Worm (Caenorhabditis elegans) whole organism, L3 larva: ENCODE results near the gene ZK287.4.
A peak's percentile ranks its signal among the peaks of the same experiment; 100 is the strongest.

Experiments used
- R02D3.7 ChIP-seq: fragments of 150-350 bp; optimal IDR thresholded peaks from 2 replicates; lab custom pipeline; 2014; ENCODE audit warnings: missing biosample characterization, missing genetic modification characterization
- ama-1 ChIP-seq: fragments of 150-350 bp; optimal IDR thresholded peaks from 2 replicates; lab custom pipeline; 2018
- ceh-82 ChIP-seq: fragments of 150-350 bp; optimal IDR thresholded peaks from 2 replicates; lab custom pipeline; 2014; ENCODE audit warnings: missing biosample characterization, missing genetic modification characterization
- ceh-9 ChIP-seq: sonication (generic microtip); optimal IDR thresholded peaks from 2 replicates; lab custom pipeline; 2018; ENCODE audit warnings: missing biosample characterization, missing genetic modification characterization
- daf-12 ChIP-seq: fragments of 150-350 bp; optimal IDR thresholded peaks from 2 replicates; lab custom pipeline; 2014; ENCODE audit warnings: missing biosample characterization, missing genetic modification reagents, missing genetic modification characterization
- egl-27 ChIP-seq: sonication (generic microtip); optimal IDR thresholded peaks from 4 replicates; lab custom pipeline; 2017; ENCODE audit warnings: missing biosample characterization, missing genetic modification reagents, missing genetic modification characterization
- egl-5 ChIP-seq: fragments of 150-350 bp; optimal IDR thresholded peaks from 2 replicates; lab custom pipeline; 2017; ENCODE audit warnings: missing biosample characterization, missing genetic modification reagents, missing genetic modification characterization, inconsistent platforms
- elt-2 ChIP-seq: sonication (generic microtip); optimal IDR thresholded peaks from 2 replicates; lab custom pipeline; 2016; ENCODE audit warnings: missing genetic modification reagents, mild to moderate bottlenecking, missing genetic modification characterization, missing compliant biosample characterization
- elt-3 ChIP-seq, 3 experiments: fragments of 150-350 bp in 1 of 3; sonication (generic microtip) in 2 of 3; optimal IDR thresholded peaks; 2 replicates in 2 of 3; 4 replicates in 1 of 3; lab custom pipeline; 2014 to 2017; ENCODE audit warnings: missing biosample characterization in 3 of 3, missing genetic modification characterization in 3 of 3
- eor-1 ChIP-seq, 2 experiments: fragments of 150-350 bp; optimal IDR thresholded peaks; 2 replicates each; lab custom pipeline; 2014 to 2018; ENCODE audit warnings: missing biosample characterization in 2 of 2, missing genetic modification characterization in 2 of 2
- fkh-10 ChIP-seq: sonication (generic microtip); optimal IDR thresholded peaks from 2 replicates; lab custom pipeline; 2017; ENCODE audit warnings: missing biosample characterization, missing genetic modification reagents, missing genetic modification characterization
- fos-1 ChIP-seq: fragments of 150-350 bp; optimal IDR thresholded peaks from 2 replicates; lab custom pipeline; 2014; ENCODE audit warnings: missing biosample characterization, missing genetic modification characterization
- hmg-11 ChIP-seq: sonication (generic microtip); optimal IDR thresholded peaks from 2 replicates; lab custom pipeline; 2016; ENCODE audit warnings: missing genetic modification characterization, missing compliant biosample characterization
- jun-1 ChIP-seq: fragments of 150-350 bp; optimal IDR thresholded peaks from 2 replicates; lab custom pipeline; 2014; ENCODE audit warnings: missing biosample characterization, missing genetic modification reagents, missing genetic modification characterization
- lin-39 ChIP-seq: fragments of 150-350 bp; optimal IDR thresholded peaks from 2 replicates; lab custom pipeline; 2018; ENCODE audit warnings: missing biosample characterization, missing genetic modification reagents, missing genetic modification characterization
- mdl-1 ChIP-seq: fragments of 150-350 bp; optimal IDR thresholded peaks from 2 replicates; lab custom pipeline; 2014; ENCODE audit warnings: missing biosample characterization, missing genetic modification characterization
- nfya-1 ChIP-seq: sonication (generic microtip); optimal IDR thresholded peaks from 2 replicates; lab custom pipeline; 2017; ENCODE audit warnings: missing genetic modification characterization, mild to moderate bottlenecking, missing compliant biosample characterization, antibody characterized with exemption, moderate library complexity; ENCODE audit not compliant: insufficient read depth
- nhr-11 ChIP-seq: fragments of 150-350 bp; optimal IDR thresholded peaks from 2 replicates; lab custom pipeline; 2014; ENCODE audit warnings: missing biosample characterization, missing genetic modification characterization
- nhr-23 ChIP-seq: fragments of 150-350 bp; optimal IDR thresholded peaks from 2 replicates; lab custom pipeline; 2014; ENCODE audit warnings: missing biosample characterization, missing genetic modification reagents, missing genetic modification characterization
- nhr-237 ChIP-seq: fragments of 150-350 bp; optimal IDR thresholded peaks from 2 replicates; lab custom pipeline; 2014; ENCODE audit warnings: missing biosample characterization, missing genetic modification characterization
- nhr-25 ChIP-seq: sonication (generic microtip); optimal IDR thresholded peaks from 2 replicates; lab custom pipeline; 2017; ENCODE audit warnings: missing biosample characterization, missing genetic modification characterization
- nhr-28 ChIP-seq: fragments of 150-350 bp; optimal IDR thresholded peaks from 2 replicates; lab custom pipeline; 2014; ENCODE audit warnings: missing biosample characterization, missing genetic modification characterization
- nhr-77 ChIP-seq: fragments of 150-350 bp; optimal IDR thresholded peaks from 2 replicates; lab custom pipeline; 2014; ENCODE audit warnings: missing biosample characterization, missing genetic modification characterization
- pha-4 ChIP-seq: fragments of 150-350 bp; optimal IDR thresholded peaks from 2 replicates; lab custom pipeline; 2014; ENCODE audit warnings: missing biosample characterization, missing genetic modification reagents, missing genetic modification characterization
- pqm-1 ChIP-seq: fragments of 150-350 bp; optimal IDR thresholded peaks from 2 replicates; lab custom pipeline; 2017; ENCODE audit warnings: missing biosample characterization, missing genetic modification characterization, inconsistent platforms
- sea-2 ChIP-seq: fragments of 150-350 bp; sonication (generic microtip); optimal IDR thresholded peaks from 4 replicates; lab custom pipeline; 2014; ENCODE audit warnings: missing biosample characterization, missing genetic modification reagents, missing genetic modification characterization
- skn-1 ChIP-seq: fragments of 150-350 bp; optimal IDR thresholded peaks from 2 replicates; lab custom pipeline; 2014; ENCODE audit warnings: missing biosample characterization, missing genetic modification characterization
- snpc-4 ChIP-seq: fragments of 150-350 bp; optimal IDR thresholded peaks from 2 replicates; lab custom pipeline; 2014; ENCODE audit warnings: missing biosample characterization, missing genetic modification characterization
- tbx-2 ChIP-seq: sonication (generic microtip); optimal IDR thresholded peaks from 2 replicates; lab custom pipeline; 2016; ENCODE audit warnings: mild to moderate bottlenecking, missing genetic modification characterization, missing compliant biosample characterization
- unc-39 ChIP-seq: sonication (generic microtip); optimal IDR thresholded peaks from 4 replicates; lab custom pipeline; 2017; ENCODE audit warnings: missing biosample characterization, missing genetic modification characterization
- unc-62 ChIP-seq: fragments of 150-350 bp; sonication (generic microtip); optimal IDR thresholded peaks from 4 replicates; lab custom pipeline; 2014; ENCODE audit warnings: missing biosample characterization, missing genetic modification reagents, missing genetic modification characterization
- zag-1 ChIP-seq: fragments of 150-350 bp; optimal IDR thresholded peaks from 2 replicates; lab custom pipeline; 2014; ENCODE audit warnings: missing biosample characterization, missing genetic modification characterization

The ZK287.4 gene

DNA sequence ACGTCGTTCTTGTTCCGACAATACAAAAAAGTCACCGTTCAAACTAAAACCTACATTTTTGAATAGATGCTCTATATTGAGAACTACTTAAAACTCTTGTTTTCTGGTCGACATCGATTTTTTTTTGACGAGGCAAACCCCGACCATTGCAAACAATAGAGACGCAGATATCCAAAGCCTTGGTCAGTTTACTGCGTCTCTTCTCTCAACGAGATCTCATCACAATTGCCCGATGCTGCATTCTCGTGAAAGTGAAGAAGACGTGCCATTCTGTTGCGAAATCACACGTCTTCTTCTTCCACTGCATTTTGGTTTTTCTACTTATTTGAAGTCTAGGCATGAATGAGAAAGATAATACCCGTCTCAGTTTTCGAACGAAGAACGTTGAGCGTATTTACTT, 18.9 kb upstream of the ZK287.4 start (continued):
- TF ChIP-seq nhr-237 (tag; lab: Kevin White, UChicago) (no peak), daf-12 (no peak), ama-1 (lab: Kevin White, UChicago) (peak; percentile 24), zag-1 (tag; lab: Kevin White, UChicago) (no peak), fkh-10 (GFP tag; lab: Kevin White, UChicago) (no peak), skn-1 (peak; percentile 62), nhr-23 (no peak), hmg-11 (peak; percentile 52)
- TF ChIP-seq, all 47 proteins: peak for 12

DNA sequence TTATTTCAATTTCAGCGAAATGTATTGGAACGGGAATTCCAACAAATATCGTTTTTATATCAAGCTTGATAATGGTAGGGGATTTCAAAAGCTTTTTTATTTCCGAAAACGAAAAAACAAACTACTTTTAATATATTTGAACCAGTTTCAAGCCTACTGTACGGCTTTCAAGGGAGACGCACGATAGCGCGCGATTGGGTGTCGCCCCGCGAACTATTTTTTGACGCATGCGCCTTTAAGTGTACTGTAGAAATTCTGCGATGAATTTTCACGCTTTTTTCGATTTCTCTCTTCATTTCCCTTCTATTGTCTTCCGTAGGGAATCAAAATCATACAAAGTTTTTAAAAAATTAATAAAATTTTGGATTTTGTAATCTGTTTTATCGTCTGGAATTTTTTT, 18.1 kb upstream of the ZK287.4 start:
- no peak for TF ChIP-seq sea-2
- no peak for TF ChIP-seq elt-2 (tag; lab: Kevin White, UChicago)
- no peak for TF ChIP-seq lin-39 (tag; lab: Kevin White, UChicago)
- no peak for TF ChIP-seq snpc-4 (tag; lab: Kevin White, UChicago)
- TF ChIP-seq hmg-11, result no peak
- no peak for TF ChIP-seq nfya-1
- TF ChIP-seq ceh-82 (tag; lab: Kevin White, UChicago), result no peak

DNA sequence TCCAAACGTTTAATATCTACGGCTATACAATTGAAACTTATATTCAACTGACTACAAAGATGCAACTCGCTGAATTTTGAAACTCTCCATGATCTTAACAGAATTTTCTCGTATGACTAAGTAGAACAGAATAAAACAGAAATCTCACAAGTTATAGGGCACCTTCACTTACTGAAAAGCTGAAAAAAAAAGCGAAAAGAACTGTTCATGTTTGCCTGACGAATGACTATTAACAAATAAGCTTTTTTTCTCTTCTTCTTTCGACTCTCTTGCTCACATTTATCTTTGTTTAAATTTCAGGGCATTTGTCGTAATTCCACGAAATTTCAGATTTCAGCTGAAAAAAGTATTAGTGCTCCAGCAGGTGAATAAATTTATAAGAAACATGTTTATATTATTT, 17.3 kb upstream of the ZK287.4 start, which contains the start of gene xbx-6:
Gene xbx-6 (plus strand): TSS at position 301 of the 400 bp plus-strand sequence.
- no peak for TF ChIP-seq nhr-25
- TF ChIP-seq R02D3.7 (tag; lab: Kevin White, UChicago), result no peak

DNA sequence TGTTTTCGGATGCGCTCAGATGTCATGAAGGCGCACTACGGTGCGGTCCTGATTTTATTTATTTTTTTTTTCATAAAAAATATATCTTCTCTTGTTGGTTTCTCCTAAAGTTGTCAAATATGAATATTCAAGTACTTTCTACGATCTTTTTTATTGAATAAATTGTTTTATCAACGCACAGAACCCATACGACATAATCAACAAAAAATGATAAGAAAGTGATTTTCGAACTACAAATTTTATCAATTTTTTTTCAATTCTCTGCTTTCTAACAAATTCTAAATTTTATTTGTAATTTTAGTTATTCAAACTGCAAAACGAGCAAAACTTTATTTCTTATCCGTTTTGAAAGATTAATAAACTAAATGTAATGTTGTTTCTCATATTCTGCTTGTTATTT, 16.4 kb upstream of the ZK287.4 start:
- TF ChIP-seq pqm-1 (peak; percentile 32), elt-2 (tag; lab: Kevin White, UChicago) (peak; percentile 70), egl-5 (tag; lab: Kevin White, UChicago) (no peak)

DNA sequence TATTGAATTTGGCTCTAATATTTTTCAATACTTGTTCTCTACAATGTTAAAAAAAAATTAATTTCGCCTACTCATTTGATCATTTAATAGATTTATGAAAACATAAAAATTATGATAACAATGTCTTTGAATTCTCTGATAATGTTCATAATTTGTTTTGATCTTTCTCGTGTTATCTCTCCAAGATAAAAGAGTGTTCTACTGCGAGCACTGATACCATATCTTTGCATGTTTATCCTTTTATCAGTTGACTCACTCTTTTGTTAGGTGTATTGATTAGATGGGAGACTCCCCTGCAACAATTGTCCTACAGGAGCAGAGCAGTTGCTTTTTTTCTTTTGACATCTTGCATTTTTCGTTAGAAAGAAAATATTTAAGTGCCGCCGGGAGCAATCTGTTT, 13.8 kb upstream of the ZK287.4 start:
- TF ChIP-seq unc-39 (tag; lab: Kevin White, UChicago) (no peak), elt-2 (tag; lab: Kevin White, UChicago) (peak; percentile 15), daf-12 (no peak), nhr-11 (tag; lab: Kevin White, UChicago) (no peak), eor-1 (tag; optimal IDR thresholded peaks at IDR 0.05; lab: Kevin White, UChicago) (no peak)

DNA sequence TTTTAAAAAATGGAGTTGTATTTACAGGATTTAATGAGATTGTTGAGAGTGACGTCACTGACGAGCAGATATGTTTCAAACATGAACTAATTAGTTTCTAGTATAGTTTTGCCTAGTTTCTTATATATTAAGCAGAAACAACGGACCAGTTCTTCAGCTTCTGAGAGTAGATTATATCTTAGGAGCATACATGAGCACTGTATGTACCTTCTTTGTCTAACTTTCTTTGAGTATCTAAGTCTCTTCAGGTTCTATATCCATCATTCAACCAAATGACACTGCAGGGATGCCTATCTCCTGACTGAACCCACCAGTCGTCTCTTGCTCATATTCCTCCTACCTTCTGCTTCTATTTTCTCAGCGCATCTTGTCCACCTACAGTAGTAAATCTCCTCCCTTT, 11.3 kb upstream of the ZK287.4 start, which contains the start of gene her-1:
Gene her-1 (plus strand): TSS at position 301 of the 400 bp plus-strand sequence.
- no peak for TF ChIP-seq egl-27
- no peak for TF ChIP-seq pha-4 (tag; lab: Kevin White, UChicago)
- TF ChIP-seq skn-1, result no peak
- no peak for TF ChIP-seq egl-5 (tag; lab: Kevin White, UChicago)
- no peak for TF ChIP-seq elt-2 (tag; lab: Kevin White, UChicago)
- TF ChIP-seq nhr-77 (tag; lab: Kevin White, UChicago), result no peak
- no peak for TF ChIP-seq nhr-11 (tag; lab: Kevin White, UChicago)
- TF ChIP-seq elt-3 (tag; optimal IDR thresholded peaks at IDR 0.05; lab: Kevin White, UChicago), result no peak
- TF ChIP-seq fkh-10 (GFP tag; lab: Kevin White, UChicago), result no peak
- no peak for TF ChIP-seq jun-1 (tag; lab: Kevin White, UChicago)
- no peak for TF ChIP-seq zag-1 (tag; lab: Kevin White, UChicago)
- TF ChIP-seq mdl-1 (tag; lab: Kevin White, UChicago), result no peak
- TF ChIP-seq tbx-2 (tag; lab: Kevin White, UChicago), result no peak
- no peak for TF ChIP-seq nhr-28 (tag; lab: Kevin White, UChicago)
- no peak for TF ChIP-seq ceh-9 (tag; lab: Kevin White, UChicago)
- no peak for TF ChIP-seq unc-62 (GFP tag; lab: Kevin White, UChicago)

DNA sequence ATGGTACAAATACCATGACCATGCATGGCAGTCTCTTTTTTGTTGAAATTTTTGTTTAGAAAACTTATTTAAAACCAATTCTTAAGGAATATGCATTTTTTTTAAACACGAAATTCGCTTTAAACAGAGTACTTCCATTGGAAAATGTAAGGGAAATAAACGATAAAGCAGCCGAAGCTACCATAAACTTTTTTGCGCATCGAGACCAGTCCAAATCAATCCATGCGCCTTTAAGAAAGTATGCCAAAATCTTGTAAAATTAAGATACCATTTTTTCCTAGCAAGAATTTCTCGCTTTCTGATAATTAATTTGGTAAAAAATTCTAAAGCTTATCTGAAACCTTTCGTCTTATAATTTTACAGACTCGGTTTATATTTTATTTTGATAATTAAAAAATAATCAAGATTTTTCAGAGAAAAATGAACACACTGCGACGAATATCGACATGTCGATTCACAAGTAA, 7.2 kb upstream of the ZK287.4 start, which contains the start of gene ZK287.7:
Gene ZK287.7 (plus strand): TSS at position 414 of the 464 bp plus-strand sequence.
- TF ChIP-seq nfya-1, result no peak
- no peak for TF ChIP-seq fos-1
